Worm (Caenorhabditis elegans): ENCODE results near the gene ZK1307.7.

The ZK1307.7 gene

ce11 chrII:9603419-9603818 lies 33.0 kb upstream of the ZK1307.7 start (continued):
- TF ChIP-seq nhr-232 (tag; optimal IDR thresholded peaks at IDR 0.05) (no peak), hlh-8 (tag; optimal IDR thresholded peaks at IDR 0.05) (no peak), pax-1 (tag; optimal IDR thresholded peaks at IDR 0.05) (peak; percentile 32), sdc-2 (tag; optimal IDR thresholded peaks at IDR 0.05) (no peak), madf-2 (tag; optimal IDR thresholded peaks at IDR 0.05) (no peak), gmeb-2 (tag; optimal IDR thresholded peaks at IDR 0.05) (no peak), dve-1 (tag; optimal IDR thresholded peaks at IDR 0.05) (peak; percentile 52), pha-4 (tag; optimal IDR thresholded peaks at IDR 0.05) (no peak), fkh-10 (GFP tag; optimal IDR thresholded peaks at IDR 0.05) (no peak), ttx-3 (tag; optimal IDR thresholded peaks at IDR 0.05) (no peak), mec-3 (tag; optimal IDR thresholded peaks at IDR 0.05; ENCODE audit: borderline replicate concordance) (no peak), fkh-6 (tag; optimal IDR thresholded peaks at IDR 0.05) (no peak), ceh-48 (tag; optimal IDR thresholded peaks at IDR 0.05) (no peak), nhr-11 (tag; optimal IDR thresholded peaks at IDR 0.05) (no peak), ceh-45 (GFP tag; IDR thresholded peaks at IDR 0.05) (no peak), unc-42 (tag; optimal IDR thresholded peaks at IDR 0.05) (peak; percentile 33), fax-1 (tag; optimal IDR thresholded peaks at IDR 0.05) (no peak), elt-4 (tag; optimal IDR thresholded peaks at IDR 0.05) (no peak), ama-1 (optimal IDR thresholded peaks at IDR 0.05) (no peak), ceh-22 (tag; optimal IDR thresholded peaks at IDR 0.05) (no peak), hlh-15 (tag; optimal IDR thresholded peaks at IDR 0.05) (no peak), hlh-13 (GFP tag; optimal IDR thresholded peaks at IDR 0.05) (no peak), zip-5 (tag; optimal IDR thresholded peaks at IDR 0.05) (no peak), ceh-24 (tag; optimal IDR thresholded peaks at IDR 0.05) (no peak), unc-3 (GFP tag; conservative IDR thresholded peaks at IDR 0.05) (no peak), unc-3 (tag; optimal IDR thresholded peaks at IDR 0.05) (no peak), unc-86 (tag; optimal IDR thresholded peaks at IDR 0.05) (no peak), ceh-34 (tag; optimal IDR thresholded peaks at IDR 0.05) (peak; percentile 2), elt-2 (tag; optimal IDR thresholded peaks at IDR 0.05) (peak; percentile 59), npax-4 (tag; optimal IDR thresholded peaks at IDR 0.05) (no peak), syd-9 (tag; optimal IDR thresholded peaks at IDR 0.05) (no peak), Y22D7AL.16 (tag; optimal IDR thresholded peaks at IDR 0.05) (no peak), C38D4.7 (GFP tag; optimal IDR thresholded peaks at IDR 0.05) (no peak), hlh-30 (tag; optimal IDR thresholded peaks at IDR 0.05; ENCODE audit: insufficient read depth) (peak; percentile 96), pqm-1 (tag; optimal IDR thresholded peaks at IDR 0.05) (peak; percentile 8), tbx-2 (tag; optimal IDR thresholded peaks at IDR 0.05) (peak; percentile 55), odd-2 (tag; optimal IDR thresholded peaks at IDR 0.05) (no peak), sox-4 (tag; optimal IDR thresholded peaks at IDR 0.05) (no peak), lin-11 (tag; optimal IDR thresholded peaks at IDR 0.05) (no peak), rnt-1 (tag; optimal IDR thresholded peaks at IDR 0.05) (peak; percentile 42), F13H6.1 (tag; optimal IDR thresholded peaks at IDR 0.05) (peak; percentile 62), che-1 (tag; optimal IDR thresholded peaks at IDR 0.05) (no peak), unc-55 (GFP tag; optimal IDR thresholded peaks at IDR 0.05) (peak; percentile 85), ref-2 (tag; optimal IDR thresholded peaks at IDR 0.05) (peak; percentile 10), pros-1 (tag; optimal IDR thresholded peaks at IDR 0.05) (peak; percentile 41), ahr-1 (tag; optimal IDR thresholded peaks at IDR 0.05) (no peak), pha-2 (tag; optimal IDR thresholded peaks at IDR 0.05) (no peak), ceh-9 (tag; optimal IDR thresholded peaks at IDR 0.05) (no peak)
